Worm (Caenorhabditis elegans): ENCODE measurements around the gene nhr-214.

nhr-214 gene

DNA sequence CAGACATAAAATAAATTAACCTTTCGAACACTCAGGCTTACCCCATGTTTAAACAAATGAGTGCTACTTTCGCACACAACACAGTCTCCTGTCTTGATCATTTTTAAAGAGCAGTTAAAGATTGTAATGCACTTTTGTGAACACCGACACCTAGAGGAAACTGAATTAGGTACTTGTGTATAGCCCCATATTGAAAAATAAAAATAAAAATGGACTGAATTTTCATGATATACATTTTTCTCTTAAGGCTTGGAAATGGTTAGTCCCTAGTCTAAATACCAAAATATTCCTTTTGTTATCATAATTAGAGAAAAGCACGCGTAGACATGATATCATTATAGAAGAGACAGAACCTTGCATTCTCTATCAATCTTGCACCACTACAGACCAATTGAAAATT lies at the start of gene nhr-214:
TSS of gene nhr-214 (minus strand) at position 101 of the 400 bp plus-strand sequence.
- no peak for TF ChIP-seq mab-5 (tag; optimal IDR thresholded peaks at IDR 0.05)
- TF ChIP-seq blmp-1 (tag; optimal IDR thresholded peaks at IDR 0.05; ENCODE audit: insufficient read depth): no peak
- no peak for TF ChIP-seq crh-2 (tag; optimal IDR thresholded peaks at IDR 0.05)
- TF ChIP-seq ZK546.5 (tag; optimal IDR thresholded peaks at IDR 0.05): no peak
- TF ChIP-seq ceh-16 (tag; optimal IDR thresholded peaks at IDR 0.05): no peak
- no peak for TF ChIP-seq nhr-23 (tag; optimal IDR thresholded peaks at IDR 0.05)
- no peak for TF ChIP-seq nhr-10 (tag; optimal IDR thresholded peaks at IDR 0.05)
- no peak for TF ChIP-seq aly-2 (tag; optimal IDR thresholded peaks at IDR 0.05)
- TF ChIP-seq ztf-1 (GFP tag; conservative IDR thresholded peaks at IDR 0.05): no peak
- TF ChIP-seq nhr-12 (tag; optimal IDR thresholded peaks at IDR 0.05): no peak
- TF ChIP-seq nhr-11 (tag; optimal IDR thresholded peaks at IDR 0.05): no peak
- TF ChIP-seq elt-1 (tag; optimal IDR thresholded peaks at IDR 0.05): no peak
- TF ChIP-seq ceh-82 (tag; optimal IDR thresholded peaks at IDR 0.05): no peak
- no peak for TF ChIP-seq nhr-237 (tag; optimal IDR thresholded peaks at IDR 0.05)

ce11 chrX:12750805-12751204 lies 48.9 kb upstream of the nhr-214 start:
- TF ChIP-seq nhr-11 (tag; optimal IDR thresholded peaks at IDR 0.05) (no peak), F13H6.1 (tag; optimal IDR thresholded peaks at IDR 0.05) (peak; percentile 47)

ce11 chrX:12749530-12750240 lies 47.8 kb upstream of the nhr-214 start, which contains the start of gene pgp-14:
TSS of gene pgp-14 (minus strand) at chrX:12749580.
- TF ChIP-seq lin-13 (GFP tag; optimal IDR thresholded peaks at IDR 0.05): no peak
- no peak for TF ChIP-seq ceh-82 (tag; optimal IDR thresholded peaks at IDR 0.05)
- TF ChIP-seq nhr-129 (tag; optimal IDR thresholded peaks at IDR 0.05): peak; percentile 22
- no peak for TF ChIP-seq sma-3 (GFP tag; optimal IDR thresholded peaks at IDR 0.05)
- no peak for TF ChIP-seq fos-1 (tag; optimal IDR thresholded peaks at IDR 0.05)
- no peak for TF ChIP-seq alr-1 (tag; optimal IDR thresholded peaks at IDR 0.05)
- peak; percentile 63 for TF ChIP-seq F13H6.1 (tag; optimal IDR thresholded peaks at IDR 0.05)

- no peak for TF ChIP-seq ama-1 (optimal IDR thresholded peaks at IDR 0.05)
- TF ChIP-seq unc-39 (tag; optimal IDR thresholded peaks at IDR 0.05): no peak
- TF ChIP-seq mab-5 (tag; optimal IDR thresholded peaks at IDR 0.05): no peak
- TF ChIP-seq ceh-82 (tag; optimal IDR thresholded peaks at IDR 0.05): no peak
- no peak for TF ChIP-seq sem-4 (tag; optimal IDR thresholded peaks at IDR 0.05)
These were observed 36.6 kb upstream of the nhr-214 start, which contains the start of gene pgp-13 for ce11 chrX:12738454-12738853. TSS of gene pgp-13 (plus strand) at chrX:12738754.

- TF ChIP-seq sem-4 (tag; optimal IDR thresholded peaks at IDR 0.05): no peak
- no peak for TF ChIP-seq nhr-129 (tag; optimal IDR thresholded peaks at IDR 0.05)
- TF ChIP-seq gmeb-1 (tag; optimal IDR thresholded peaks at IDR 0.05): no peak
- no peak for TF ChIP-seq nhr-77 (tag; optimal IDR thresholded peaks at IDR 0.05)
- TF ChIP-seq R02D3.7 (tag; optimal IDR thresholded peaks at IDR 0.05): no peak
- TF ChIP-seq F13H6.1 (tag; optimal IDR thresholded peaks at IDR 0.05): no peak
- TF ChIP-seq peb-1 (tag; optimal IDR thresholded peaks at IDR 0.05): no peak
- TF ChIP-seq unc-39 (tag; optimal IDR thresholded peaks at IDR 0.05): no peak
- no peak for TF ChIP-seq unc-62 (GFP tag; optimal IDR thresholded peaks at IDR 0.05)
- no peak for TF ChIP-seq ZK546.5 (tag; optimal IDR thresholded peaks at IDR 0.05)
- TF ChIP-seq mab-5 (tag; optimal IDR thresholded peaks at IDR 0.05): no peak
These were observed 29.5 kb upstream of the nhr-214 start, which contains the start of gene pgp-12 for ce11 chrX:12731188-12731857. TSS of gene pgp-12 (plus strand) at chrX:12731807.

- TF ChIP-seq nhr-12 (tag; optimal IDR thresholded peaks at IDR 0.05): no peak
- no peak for TF ChIP-seq ztf-4 (tag; optimal IDR thresholded peaks at IDR 0.05)
- TF ChIP-seq fos-1 (tag; optimal IDR thresholded peaks at IDR 0.05): no peak
These were observed 28.2 kb upstream of the nhr-214 start for ce11 chrX:12730075-12730474.

ce11 chrX:12726129-12726528 lies 24.3 kb upstream of the nhr-214 start:
- no peak for TF ChIP-seq elt-1 (tag; optimal IDR thresholded peaks at IDR 0.05)
- TF ChIP-seq fos-1 (tag; optimal IDR thresholded peaks at IDR 0.05): no peak
- TF ChIP-seq lin-11 (tag; optimal IDR thresholded peaks at IDR 0.05): peak; percentile 18
- no peak for TF ChIP-seq alr-1 (tag; optimal IDR thresholded peaks at IDR 0.05)
